Worm (Caenorhabditis elegans) whole organism, mixed stage, embryonic: ENCODE results near the gene M02B7.7.

Experiments used
- ham-2 ChIP-seq: fragments of 200-800 bp; sonication (Bioruptor generic); optimal IDR thresholded peaks from 2 replicates; lab custom pipeline; 2018; ENCODE audit warnings: mild to moderate bottlenecking, missing genetic modification characterization, missing compliant biosample characterization
- lin-13 ChIP-seq: fragments of 150-350 bp; optimal IDR thresholded peaks from 2 replicates; lab custom pipeline; 2014; ENCODE audit warnings: missing biosample characterization, missing genetic modification characterization
- lsy-2 ChIP-seq: fragments of 150-350 bp; optimal IDR thresholded peaks from 2 replicates; lab custom pipeline; 2014; ENCODE audit warnings: missing biosample characterization, missing genetic modification characterization
- mab-5 ChIP-seq: fragments of 150-350 bp; optimal IDR thresholded peaks from 2 replicates; lab custom pipeline; 2014; ENCODE audit warnings: missing biosample characterization, missing genetic modification characterization
- mep-1 ChIP-seq: fragments of 150-350 bp; optimal IDR thresholded peaks from 2 replicates; lab custom pipeline; 2017; ENCODE audit warnings: missing biosample characterization, missing genetic modification reagents, missing genetic modification characterization, inconsistent platforms
- nhr-12 ChIP-seq: fragments of 150-350 bp; optimal IDR thresholded peaks from 2 replicates; lab custom pipeline; 2014; ENCODE audit warnings: missing biosample characterization, missing genetic modification characterization
- nhr-237 ChIP-seq: fragments of 150-350 bp; optimal IDR thresholded peaks from 2 replicates; lab custom pipeline; 2014; ENCODE audit warnings: missing biosample characterization, missing genetic modification characterization
- nhr-28 ChIP-seq: fragments of 150-350 bp; optimal IDR thresholded peaks from 2 replicates; lab custom pipeline; 2014; ENCODE audit warnings: missing biosample characterization, missing genetic modification characterization
- pha-4 ChIP-seq: fragments of 150-350 bp; optimal IDR thresholded peaks from 2 replicates; lab custom pipeline; 2018; ENCODE audit warnings: missing biosample characterization, missing genetic modification reagents, missing genetic modification characterization
- sem-2 ChIP-seq: fragments of 200-800 bp; sonication (Bioruptor generic); optimal IDR thresholded peaks from 2 replicates; lab custom pipeline; 2018; ENCODE audit warnings: mild to moderate bottlenecking, missing genetic modification characterization, missing compliant biosample characterization
- snpc-4 ChIP-seq: fragments of 150-350 bp; optimal IDR thresholded peaks from 2 replicates; lab custom pipeline; 2014; ENCODE audit warnings: missing biosample characterization, missing genetic modification characterization
- sptf-1 ChIP-seq: sonication (generic microtip); optimal IDR thresholded peaks from 2 replicates; lab custom pipeline; 2017; ENCODE audit warnings: mild to moderate bottlenecking, missing genetic modification characterization, moderate library complexity, missing compliant biosample characterization
- unc-39 ChIP-seq: fragments of 150-350 bp; optimal IDR thresholded peaks from 2 replicates; lab custom pipeline; 2014; ENCODE audit warnings: missing biosample characterization, missing genetic modification characterization
- unc-62 ChIP-seq: fragments of 150-350 bp; optimal IDR thresholded peaks from 2 replicates; lab custom pipeline; 2014; ENCODE audit warnings: missing biosample characterization, missing genetic modification reagents, missing genetic modification characterization

- TF ChIP-seq nhr-12 (tag; lab: Kevin White, UChicago) = no peak
- no peak for TF ChIP-seq nhr-28 (tag; lab: Kevin White, UChicago)
- no peak for TF ChIP-seq mep-1 (tag; lab: Kevin White, UChicago)
- TF ChIP-seq lsy-2 (tag; lab: Kevin White, UChicago) = no peak
- no peak for TF ChIP-seq mab-5 (tag; lab: Kevin White, UChicago)
- TF ChIP-seq snpc-4 (tag; lab: Kevin White, UChicago) = no peak
- no peak for TF ChIP-seq unc-62 (GFP tag; lab: Kevin White, UChicago)
- no peak for TF ChIP-seq lin-13 (tag; lab: Kevin White, UChicago)
- no peak for TF ChIP-seq unc-39 (tag; lab: Kevin White, UChicago)
- no peak for TF ChIP-seq nhr-237 (tag; lab: Kevin White, UChicago)
- TF ChIP-seq ham-2 (GFP tag; lab: Kevin White, UChicago) = no peak
- TF ChIP-seq pha-4 (tag; lab: Kevin White, UChicago) = no peak
- TF ChIP-seq sptf-1 (tag; lab: Kevin White, UChicago) = no peak
- TF ChIP-seq sem-2 = no peak
Observed at ce11 chrIV:3764012-3764549, 42.9 kb downstream of the M02B7.7 start.
